Fruit fly (Drosophila melanogaster) whole organism, larva: ENCODE measurements around the gene CG4375.
A peak's percentile ranks its signal among the peaks of the same experiment; 100 is the strongest.

ENCODE experiments used
- noc ChIP-seq: fragments of 200-800 bp; sonication (Bioruptor generic); optimal IDR thresholded peaks from 3 replicates; lab custom pipeline; 2019; ENCODE audit warnings: missing biosample characterization, mild to moderate bottlenecking, missing genetic modification characterization, moderate library complexity

CG4375 gene

dm6 chr2L:1026797-1027196, at the start of gene CG4375:
Gene CG4375 (minus strand): TSS chr2L:1026897.
- TF ChIP-seq noc (tag; lab: Kevin White, UChicago) = no peak

- TF ChIP-seq noc (tag; lab: Kevin White, UChicago) = no peak
These were observed 49.1 kb upstream of the CG4375 start for dm6 chr2L:1075753-1076152.

dm6 chr2L:1074180-1074864, 47.6 kb upstream of the CG4375 start:
- TF ChIP-seq noc (tag; lab: Kevin White, UChicago) = peak; percentile 54

- peak; percentile 35 for TF ChIP-seq noc (tag; lab: Kevin White, UChicago)
These were observed 46.8 kb upstream of the CG4375 start for dm6 chr2L:1073530-1073929.

- TF ChIP-seq noc (tag; lab: Kevin White, UChicago) = peak; percentile 47
These were observed 45.5 kb upstream of the CG4375 start for dm6 chr2L:1072184-1072583.

- peak; percentile 24 for TF ChIP-seq noc (tag; lab: Kevin White, UChicago)
These were observed 44.2 kb upstream of the CG4375 start for dm6 chr2L:1070941-1071340.

- TF ChIP-seq noc (tag; lab: Kevin White, UChicago) = no peak
These were observed 43.6 kb upstream of the CG4375 start for dm6 chr2L:1070332-1070731.

dm6 chr2L:1069475-1069874, 42.8 kb upstream of the CG4375 start:
- no peak for TF ChIP-seq noc (tag; lab: Kevin White, UChicago)

- no peak for TF ChIP-seq noc (tag; lab: Kevin White, UChicago)
These were observed 41.9 kb upstream of the CG4375 start for dm6 chr2L:1068517-1069107.

- no peak for TF ChIP-seq noc (tag; lab: Kevin White, UChicago)
These were observed 41.3 kb upstream of the CG4375 start for dm6 chr2L:1068004-1068403.

- TF ChIP-seq noc (tag; lab: Kevin White, UChicago) = no peak
These were observed 39.6 kb upstream of the CG4375 start for dm6 chr2L:1066330-1066729.

- TF ChIP-seq noc (tag; lab: Kevin White, UChicago) = no peak
These were observed 38.3 kb upstream of the CG4375 start for dm6 chr2L:1065038-1065437.

- TF ChIP-seq noc (tag; lab: Kevin White, UChicago) = no peak
These were observed 37.8 kb upstream of the CG4375 start for dm6 chr2L:1064544-1064943.

- TF ChIP-seq noc (tag; lab: Kevin White, UChicago) = no peak
These were observed 37.0 kb upstream of the CG4375 start for dm6 chr2L:1063695-1064094.

- no peak for TF ChIP-seq noc (tag; lab: Kevin White, UChicago)
These were observed 36.0 kb upstream of the CG4375 start for dm6 chr2L:1062473-1063363.

dm6 chr2L:1057513-1057912, 30.8 kb upstream of the CG4375 start:
- TF ChIP-seq noc (tag; lab: Kevin White, UChicago) = no peak
